ENCODE assay signal across 3 worm cellular contexts in genomic region chrX:11367087-11367486, ce11.
TF ChIP-seq lines count a peak whose summit lies in the region.

No protein-coding gene starts in this region.

TF ChIP-seq in whole organism, L3 larva, 47 proteins besides CTCF, POLR2A, EP300 and RAD21:
- TF ChIP-seq fos-1 (tag; optimal IDR thresholded peaks at IDR 0.05; lab: Kevin White, UChicago) (no peak), elt-3 (tag; optimal IDR thresholded peaks at IDR 0.05; lab: Kevin White, UChicago) (no peak), nfya-1 (tag; optimal IDR thresholded peaks at IDR 0.05; lab: Kevin White, UChicago; ENCODE audit: insufficient read depth) (no peak), elt-1 (tag; optimal IDR thresholded peaks at IDR 0.05; lab: Kevin White, UChicago) (no peak), elt-2 (tag; optimal IDR thresholded peaks at IDR 0.05; lab: Kevin White, UChicago) (peak; percentile 5), daf-12 (tag; optimal IDR thresholded peaks at IDR 0.05; lab: Kevin White, UChicago) (no peak)
TF ChIP-seq in whole organism, L3 larva: peak in this region for 1.

TF ChIP-seq in whole organism, L4 larva, 104 proteins besides CTCF, POLR2A, EP300 and RAD21:
- TF ChIP-seq dmd-8 (GFP tag; IDR thresholded peaks at IDR 0.05; lab: Robert Waterston, UW) = no peak
- TF ChIP-seq lin-38 (GFP tag; IDR thresholded peaks at IDR 0.05; lab: Robert Waterston, UW) = no peak
- TF ChIP-seq madf-5 (GFP tag; IDR thresholded peaks at IDR 0.05; lab: Robert Waterston, UW) = no peak
- TF ChIP-seq daf-16 (GFP tag; optimal IDR thresholded peaks at IDR 0.05; lab: Kevin White, UChicago) = peak in 1 of 2 experiments; percentile 88
- peak; percentile 60 for TF ChIP-seq daf-16 (tag; optimal IDR thresholded peaks at IDR 0.05; lab: Kevin White, UChicago)
- TF ChIP-seq nhr-28 (tag; optimal IDR thresholded peaks at IDR 0.05; lab: Kevin White, UChicago) = peak; percentile 73
- no peak for TF ChIP-seq lin-15B (tag; optimal IDR thresholded peaks at IDR 0.05; lab: Kevin White, UChicago)
- TF ChIP-seq F37D6.2 (tag; optimal IDR thresholded peaks at IDR 0.05; lab: Kevin White, UChicago) = no peak
- TF ChIP-seq dve-1 (tag; optimal IDR thresholded peaks at IDR 0.05; lab: Kevin White, UChicago; ENCODE audit: insufficient read depth) = peak; percentile 20
- TF ChIP-seq dmd-6 (GFP tag; IDR thresholded peaks at IDR 0.05; lab: Robert Waterston, UW) = peak; percentile 11; the same call in 1 of the 2 replicates
- peak; percentile 49 for TF ChIP-seq aha-1 (tag; lab: Kevin White, UChicago)

TF ChIP-seq in whole organism, young adult, 124 proteins besides CTCF, POLR2A, EP300 and RAD21:
- TF ChIP-seq Y53G8AR.9 (GFP tag; conservative IDR thresholded peaks at IDR 0.05; lab: Robert Waterston, UW) (no peak), nhr-80 (tag; optimal IDR thresholded peaks at IDR 0.05; lab: Kevin White, UChicago) (peak; percentile 32), F39B2.1 (GFP tag; IDR thresholded peaks at IDR 0.05; lab: Robert Waterston, UW) (no peak)
